Worm (Caenorhabditis elegans) whole organism, young adult: ENCODE measurements around the gene hsp-17.

ENCODE experiments used
- C06A6.2 ChIP-seq: fragments of 200-800 bp; sonication (Bioruptor generic); conservative IDR thresholded peaks from 2 replicates; pipeline ENCODE4 v1.3.6; 2022; ENCODE audit warnings: missing genetic modification characterization, missing compliant biosample characterization
- F23B12.7 ChIP-seq: sonication (generic microtip); optimal IDR thresholded peaks from 2 replicates; lab custom pipeline; 2017; ENCODE audit warnings: missing genetic modification characterization, mild to moderate bottlenecking, missing compliant biosample characterization, antibody characterized with exemption, moderate library complexity; ENCODE audit not compliant: insufficient read depth
- F37B4.10 ChIP-seq: fragments of 200-800 bp; sonication (Bioruptor generic); IDR thresholded peaks from 2 replicates; pipeline ENCODE4 v1.3.6; 2022; ENCODE audit warnings: missing genetic modification characterization, missing compliant biosample characterization
- F39B2.1 ChIP-seq: fragments of 200-800 bp; sonication (Bioruptor generic); IDR thresholded peaks from 2 replicates; pipeline ENCODE4 v1.3.6; 2022; ENCODE audit warnings: missing genetic modification reagents, missing genetic modification characterization, missing compliant biosample characterization
- F52B5.7 ChIP-seq: sonication (generic microtip); optimal IDR thresholded peaks from 2 replicates; lab custom pipeline; 2016; ENCODE audit warnings: mild to moderate bottlenecking, missing genetic modification characterization, missing compliant biosample characterization
- F57A8.1 ChIP-seq: fragments of 200-800 bp; sonication (Bioruptor generic); optimal IDR thresholded peaks from 2 replicates; lab custom pipeline; 2018; ENCODE audit warnings: mild to moderate bottlenecking, missing genetic modification characterization, moderate library complexity, missing compliant biosample characterization
- T07F8.4 ChIP-seq: sonication (generic microtip); optimal IDR thresholded peaks from 2 replicates; lab custom pipeline; 2016; ENCODE audit warnings: mild to moderate bottlenecking, missing genetic modification characterization, moderate library complexity, missing compliant biosample characterization
- Y95B8A.8 ChIP-seq: fragments of 200-800 bp; sonication (Bioruptor generic); IDR thresholded peaks from 2 replicates; pipeline ENCODE4 v1.3.6; 2022; ENCODE audit warnings: missing genetic modification reagents, missing genetic modification characterization, missing compliant biosample characterization
- ZK185.1 ChIP-seq: sonication (generic microtip); optimal IDR thresholded peaks from 2 replicates; lab custom pipeline; 2016; ENCODE audit warnings: mild to moderate bottlenecking, missing genetic modification characterization, missing compliant biosample characterization; ENCODE audit not compliant: poor library complexity, severe bottlenecking
- aptf-2 ChIP-seq: fragments of 200-800 bp; sonication (Bioruptor generic); conservative IDR thresholded peaks from 2 replicates; pipeline ENCODE4 v1.3.6; 2022; ENCODE audit warnings: missing genetic modification reagents, missing genetic modification characterization, missing compliant biosample characterization
- aptf-3 ChIP-seq: fragments of 200-800 bp; sonication (Bioruptor generic); IDR thresholded peaks from 2 replicates; pipeline ENCODE4 v1.3.6; 2022; ENCODE audit warnings: missing genetic modification characterization, missing compliant biosample characterization
- attf-6 ChIP-seq: fragments of 200-800 bp; sonication (Bioruptor generic); IDR thresholded peaks from 2 replicates; pipeline ENCODE4 v1.3.6; 2022; ENCODE audit warnings: missing genetic modification reagents, missing genetic modification characterization, missing compliant biosample characterization
- ccch-3 ChIP-seq: fragments of 200-800 bp; sonication (Bioruptor generic); optimal IDR thresholded peaks from 2 replicates; lab custom pipeline; 2018; ENCODE audit warnings: mild to moderate bottlenecking, missing genetic modification characterization, missing compliant biosample characterization
- ceh-27 ChIP-seq: fragments of 200-800 bp; sonication (Bioruptor generic); optimal IDR thresholded peaks from 2 replicates; lab custom pipeline; 2018; ENCODE audit warnings: mild to moderate bottlenecking, missing genetic modification characterization, moderate library complexity, missing compliant biosample characterization
- ceh-40 ChIP-seq: fragments of 200-800 bp; sonication (Bioruptor generic); IDR thresholded peaks from 2 replicates; pipeline ENCODE4 v1.3.6; 2022; ENCODE audit warnings: missing genetic modification characterization, missing compliant biosample characterization
- ceh-58 ChIP-seq: fragments of 200-800 bp; sonication (Bioruptor generic); IDR thresholded peaks from 2 replicates; pipeline ENCODE4 v1.3.6; 2022; ENCODE audit warnings: missing genetic modification characterization, missing compliant biosample characterization
- dpl-1 ChIP-seq: fragments of 150-350 bp; optimal IDR thresholded peaks from 2 replicates; lab custom pipeline; 2014; ENCODE audit warnings: missing biosample characterization, missing genetic modification reagents, missing genetic modification characterization
- efl-1 ChIP-seq: fragments of 150-350 bp; optimal IDR thresholded peaks from 2 replicates; lab custom pipeline; 2014; ENCODE audit warnings: missing biosample characterization, missing genetic modification reagents, missing genetic modification characterization
- ekl-4 ChIP-seq: fragments of 200-800 bp; sonication (Bioruptor generic); IDR thresholded peaks from 2 replicates; pipeline ENCODE4 v1.3.6; 2022; ENCODE audit warnings: missing genetic modification reagents, missing genetic modification characterization, missing compliant biosample characterization
- fkh-3 ChIP-seq: sonication (generic microtip); optimal IDR thresholded peaks from 2 replicates; lab custom pipeline; 2016; ENCODE audit warnings: mild to moderate bottlenecking, missing genetic modification characterization, missing compliant biosample characterization
- him-1 ChIP-seq: sonication (generic microtip); optimal IDR thresholded peaks from 2 replicates; lab custom pipeline; 2016; ENCODE audit warnings: missing genotype, missing genetic modification reagents, missing genetic modification characterization, missing compliant biosample characterization
- hlh-12 ChIP-seq: sonication (generic microtip); optimal IDR thresholded peaks from 2 replicates; lab custom pipeline; 2016; ENCODE audit warnings: missing genetic modification characterization, missing compliant biosample characterization
- hmg-20 ChIP-seq: fragments of 200-800 bp; sonication (Bioruptor generic); IDR thresholded peaks from 2 replicates; pipeline ENCODE4 v1.3.6; 2022; ENCODE audit warnings: missing genetic modification reagents, missing genetic modification characterization, missing compliant biosample characterization
- lin-40 ChIP-seq: sonication (generic microtip); optimal IDR thresholded peaks from 2 replicates; lab custom pipeline; 2016; ENCODE audit warnings: missing genetic modification characterization, mild to moderate bottlenecking, missing compliant biosample characterization, missing genotype, missing genetic modification reagents
- lin-54 ChIP-seq: fragments of 200-800 bp; sonication (Bioruptor generic); optimal IDR thresholded peaks from 2 replicates; lab custom pipeline; 2018; ENCODE audit warnings: mild to moderate bottlenecking, missing genetic modification characterization, missing compliant biosample characterization
- lsl-1 ChIP-seq: fragments of 200-800 bp; sonication (Bioruptor generic); optimal IDR thresholded peaks from 2 replicates; lab custom pipeline; 2018; ENCODE audit warnings: mild to moderate bottlenecking, missing genetic modification characterization, moderate library complexity, missing compliant biosample characterization
- madf-6 ChIP-seq: fragments of 200-800 bp; sonication (Bioruptor generic); IDR thresholded peaks from 2 replicates; pipeline ENCODE4 v1.3.6; 2022; ENCODE audit warnings: missing genetic modification reagents, missing genetic modification characterization, missing compliant biosample characterization
- mel-28 ChIP-seq: sonication (generic microtip); optimal IDR thresholded peaks from 2 replicates; lab custom pipeline; 2016; ENCODE audit warnings: borderline replicate concordance, mild to moderate bottlenecking, missing genetic modification characterization, missing compliant biosample characterization
- nhr-80 ChIP-seq: sonication (generic microtip); optimal IDR thresholded peaks from 2 replicates; lab custom pipeline; 2016; ENCODE audit warnings: missing genetic modification characterization, missing compliant biosample characterization
- sea-2 ChIP-seq: fragments of 200-800 bp; sonication (Bioruptor generic); IDR thresholded peaks from 2 replicates; pipeline ENCODE4 v1.3.6; 2022; ENCODE audit warnings: missing genetic modification characterization, missing compliant biosample characterization
- snpc-1.1 ChIP-seq: sonication (generic microtip); optimal IDR thresholded peaks from 2 replicates; lab custom pipeline; 2017; ENCODE audit warnings: missing genetic modification characterization, mild to moderate bottlenecking, missing compliant biosample characterization, antibody characterized with exemption, moderate library complexity, missing genotype, missing genetic modification reagents; ENCODE audit not compliant: insufficient read depth
- snpc-1.3 ChIP-seq: sonication (generic microtip); optimal IDR thresholded peaks from 2 replicates; lab custom pipeline; 2017; ENCODE audit warnings: missing genetic modification characterization, mild to moderate bottlenecking, missing compliant biosample characterization, antibody characterized with exemption, moderate library complexity, missing genotype, missing genetic modification reagents; ENCODE audit not compliant: insufficient read depth
- snpc-3.4 ChIP-seq: sonication (generic microtip); optimal IDR thresholded peaks from 2 replicates; lab custom pipeline; 2017; ENCODE audit warnings: missing genetic modification characterization, mild to moderate bottlenecking, missing compliant biosample characterization, antibody characterized with exemption, moderate library complexity, missing genotype, missing genetic modification reagents
- snpc-4 ChIP-seq, 5 experiments: fragments of 150-350 bp in 1 of 5; sonication (generic microtip) in 4 of 5; optimal IDR thresholded peaks; 2 replicates each; lab custom pipeline; 2014 to 2018; ENCODE audit warnings: missing genetic modification characterization in 5 of 5, missing biosample characterization in 3 of 5, antibody characterized with exemption in 2 of 5, mild to moderate bottlenecking in 2 of 5, missing compliant biosample characterization in 2 of 5, missing genotype in 2 of 5, moderate library complexity in 2 of 5, missing genetic modification reagents in 1 of 5
- tbx-9 ChIP-seq: sonication (generic microtip); optimal IDR thresholded peaks from 2 replicates; lab custom pipeline; 2016; ENCODE audit warnings: borderline replicate concordance, missing genetic modification characterization, inconsistent platforms, missing compliant biosample characterization
- xnd-1 ChIP-seq: sonication (generic microtip); optimal IDR thresholded peaks from 2 replicates; lab custom pipeline; 2016; ENCODE audit warnings: missing genotype, missing genetic modification reagents, missing genetic modification characterization, missing compliant biosample characterization
- ztf-18 ChIP-seq: sonication (generic microtip); optimal IDR thresholded peaks from 2 replicates; lab custom pipeline; 2016; ENCODE audit warnings: missing genotype, mild to moderate bottlenecking, missing genetic modification characterization, missing compliant biosample characterization
- ztf-25 ChIP-seq: fragments of 200-800 bp; sonication (Bioruptor generic); IDR thresholded peaks from 2 replicates; pipeline ENCODE4 v1.3.6; 2022; ENCODE audit warnings: missing genetic modification reagents, missing genetic modification characterization, missing compliant biosample characterization
- ztf-28 ChIP-seq: fragments of 200-800 bp; sonication (Bioruptor generic); IDR thresholded peaks from 2 replicates; pipeline ENCODE4 v1.3.6; 2022; ENCODE audit warnings: missing genetic modification reagents, missing genetic modification characterization, missing compliant biosample characterization

hsp-17 gene

DNA sequence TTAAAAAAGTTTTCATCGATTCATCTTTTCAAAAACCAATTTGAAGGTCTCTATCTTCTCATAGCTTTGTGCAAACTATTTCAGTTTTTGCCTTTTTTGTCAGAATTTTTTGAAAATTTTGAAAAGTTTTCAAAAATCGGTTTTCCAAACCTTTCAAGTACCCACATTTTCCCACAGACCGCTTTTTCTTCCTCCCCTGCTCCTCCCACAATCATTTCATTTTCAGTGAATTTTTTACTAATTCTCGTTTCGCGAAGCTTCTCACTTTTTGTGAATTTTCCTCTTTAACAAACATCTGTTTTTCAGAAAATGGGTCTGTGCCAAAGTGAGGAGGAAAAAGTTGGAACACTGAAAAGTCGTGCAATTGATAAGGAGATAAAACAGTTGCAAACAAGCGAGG is 15.0 kb downstream of the hsp-17 start, which contains the start of gene gpa-2:
gpa-2 (plus strand) TSS at position 301 of the 400 bp plus-strand sequence.
- TF ChIP-seq ceh-27 (GFP tag; lab: Kevin White, UChicago): no peak
- no peak for TF ChIP-seq C06A6.2 (GFP tag; lab: Robert Waterston, UW)
- TF ChIP-seq T07F8.4 (tag; lab: Kevin White, UChicago): no peak
- no peak for TF ChIP-seq fkh-3 (tag; lab: Kevin White, UChicago)
- TF ChIP-seq attf-6 (GFP tag; lab: Robert Waterston, UW): no peak
- TF ChIP-seq ztf-25: no peak
- TF ChIP-seq ceh-58 (GFP tag; lab: Robert Waterston, UW): no peak
- TF ChIP-seq, all 124 proteins: peak for 0

DNA sequence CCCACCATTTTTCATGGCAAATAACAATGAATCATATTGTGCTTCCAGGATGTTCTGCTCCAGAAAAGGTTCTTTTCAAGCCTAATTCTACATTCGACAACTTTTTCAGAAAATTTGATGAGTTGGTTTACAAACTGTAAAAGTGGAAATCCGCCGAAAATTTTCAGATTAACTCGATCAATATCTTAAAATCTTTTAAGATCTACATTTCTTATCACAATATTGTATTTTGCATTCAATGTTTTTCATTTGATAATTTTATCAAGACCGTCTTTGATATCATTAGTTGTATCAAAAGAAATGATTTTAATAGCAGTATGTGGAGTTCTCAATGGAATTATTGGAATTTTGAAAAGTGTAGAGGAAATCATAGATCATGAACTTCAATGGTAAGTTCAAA is 25.9 kb downstream of the hsp-17 start, which contains the start of gene F38E1.6:
F38E1.6 (plus strand) TSS at position 301 of the 400 bp plus-strand sequence.
- TF ChIP-seq hmg-20 (GFP tag; lab: Robert Waterston, UW): no peak
- no peak for TF ChIP-seq F39B2.1 (GFP tag; lab: Robert Waterston, UW)
- TF ChIP-seq ekl-4 (GFP tag; lab: Robert Waterston, UW): no peak
- TF ChIP-seq, all 124 proteins: peak for 0

DNA sequence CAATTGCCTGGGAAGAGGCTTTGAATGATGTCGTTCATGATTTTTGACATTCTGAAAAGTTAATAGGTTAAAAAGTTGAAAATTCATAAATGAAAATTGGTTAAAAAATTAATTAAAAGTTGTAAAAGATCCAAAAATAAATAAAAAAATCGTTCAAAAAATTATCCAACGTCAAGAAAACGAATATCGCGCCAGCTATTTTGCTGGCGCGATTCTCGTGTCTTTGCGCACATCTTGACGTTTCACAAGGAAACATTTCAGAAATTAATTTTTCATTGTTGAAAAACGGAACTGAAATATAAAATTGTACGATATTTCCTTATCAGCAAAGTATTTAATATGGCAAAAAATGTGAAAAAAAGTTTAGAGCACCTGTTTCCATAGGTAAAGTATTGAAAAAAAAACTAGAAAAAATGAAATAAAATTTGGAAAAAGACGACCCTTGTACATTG is 26.6 kb downstream of the hsp-17 start, which contains the start of gene mpdu-1:
mpdu-1 (minus strand) TSS at position 51 of the 452 bp plus-strand sequence.
- TF ChIP-seq ekl-4 (GFP tag; lab: Robert Waterston, UW): no peak
- TF ChIP-seq snpc-1.3 (tag; lab: Kevin White, UChicago): peak; percentile 20
- no peak for TF ChIP-seq F57A8.1 (GFP tag; lab: Kevin White, UChicago)
- peak; percentile 26 for TF ChIP-seq efl-1 (GFP tag; lab: Kevin White, UChicago)
- TF ChIP-seq dpl-1 (GFP tag; lab: Kevin White, UChicago): peak; percentile 28
- TF ChIP-seq him-1: peak; percentile 21
- TF ChIP-seq lsl-1: peak; percentile 42
- peak; percentile 29 for TF ChIP-seq xnd-1 (tag; lab: Kevin White, UChicago)
- peak; percentile 67 for TF ChIP-seq nhr-80 (tag; lab: Kevin White, UChicago)
- TF ChIP-seq lin-40 (tag; lab: Kevin White, UChicago): peak; percentile 67
- peak; percentile 94 for TF ChIP-seq ztf-18
- no peak for TF ChIP-seq aptf-3 (GFP tag; lab: Robert Waterston, UW)
- peak; percentile 57 for TF ChIP-seq snpc-1.1 (tag; lab: Kevin White, UChicago)
- TF ChIP-seq snpc-3.4 (tag; lab: Kevin White, UChicago): peak; percentile 52
- TF ChIP-seq ZK185.1 (tag; lab: Kevin White, UChicago): peak; percentile 12
- peak; percentile 74 for TF ChIP-seq F23B12.7
- TF ChIP-seq snpc-4 (GFP tag; optimal IDR thresholded peaks at IDR 0.05; lab: Kevin White, UChicago): peak; percentile 28
- peak in 2 of 4 experiments; percentile 72 to 82 for TF ChIP-seq snpc-4 (tag; optimal IDR thresholded peaks at IDR 0.05; lab: Kevin White, UChicago)
- TF ChIP-seq mel-28 (tag; lab: Kevin White, UChicago): no peak

DNA sequence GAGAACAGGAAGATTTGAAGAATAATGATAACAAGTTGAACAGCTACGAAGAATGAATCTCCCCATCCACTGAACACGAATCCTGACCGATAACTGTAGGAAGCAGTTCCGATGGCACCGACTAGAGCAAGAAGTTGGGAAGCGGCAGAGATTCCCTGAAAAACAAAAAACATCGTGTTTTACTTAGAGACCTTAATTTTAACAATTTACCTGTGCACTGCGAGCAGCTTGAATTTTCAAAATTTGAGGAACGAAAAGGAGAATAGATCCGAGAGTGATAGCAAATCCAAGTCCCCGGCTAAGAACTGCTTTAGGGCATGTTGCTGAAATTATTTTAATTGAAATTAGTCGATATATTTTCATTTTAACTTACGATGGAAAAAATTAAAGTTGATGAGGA is 27.0 kb downstream of the hsp-17 start:
- TF ChIP-seq ccch-3 (GFP tag; lab: Kevin White, UChicago): no peak
- TF ChIP-seq F23B12.7: no peak
- no peak for TF ChIP-seq snpc-1.1 (tag; lab: Kevin White, UChicago)
- no peak for TF ChIP-seq sea-2 (GFP tag; lab: Robert Waterston, UW)
- TF ChIP-seq, all 124 proteins: peak for 0

DNA sequence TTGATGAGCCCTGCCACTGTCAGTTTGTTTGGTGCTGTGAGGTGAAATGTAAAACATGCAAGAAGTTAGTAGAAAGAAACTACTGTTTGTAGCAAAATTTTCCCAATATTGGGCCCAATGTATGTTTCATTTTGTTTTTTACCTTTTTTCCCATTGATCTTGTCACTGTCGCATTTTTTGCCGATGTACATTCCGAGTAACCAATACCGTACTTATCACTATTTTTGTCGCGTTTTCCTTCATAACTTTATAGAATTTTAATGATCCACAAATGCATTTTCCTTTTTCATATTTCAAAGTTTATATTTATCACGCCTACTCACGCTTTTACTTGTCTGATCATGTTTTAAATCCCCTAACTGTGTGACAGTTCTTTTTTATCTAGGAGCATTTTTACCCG is 28.0 kb downstream of the hsp-17 start:
- TF ChIP-seq aptf-2 (GFP tag; lab: Robert Waterston, UW) (no peak), ztf-18 (peak; percentile 25), Y95B8A.8 (no peak), hlh-12 (tag; lab: Kevin White, UChicago) (no peak), nhr-80 (tag; lab: Kevin White, UChicago) (no peak), ztf-28 (no peak), snpc-4 (GFP tag; optimal IDR thresholded peaks at IDR 0.05; lab: Kevin White, UChicago) (no peak), snpc-4 (tag; optimal IDR thresholded peaks at IDR 0.05; lab: Kevin White, UChicago) (peak in 1 of 4 experiments; percentile 35), hmg-20 (GFP tag; lab: Robert Waterston, UW) (no peak), lin-54 (GFP tag; lab: Kevin White, UChicago) (peak; percentile 14), tbx-9 (tag; lab: Kevin White, UChicago) (no peak), F52B5.7 (tag; lab: Kevin White, UChicago) (no peak), ceh-40 (GFP tag; lab: Robert Waterston, UW) (no peak), F37B4.10 (GFP tag; lab: Robert Waterston, UW) (no peak), ceh-27 (GFP tag; lab: Kevin White, UChicago) (no peak), madf-6 (peak; percentile 19; the same call in 1 of the 2 replicates), attf-6 (GFP tag; lab: Robert Waterston, UW) (no peak)
